Worm (Caenorhabditis elegans) whole organism, late embryonic: Measurements from ENCODE around the gene rab-6.1.

Experiments
- ama-1 ChIP-seq: fragments of 150-350 bp; optimal IDR thresholded peaks from 2 replicates; lab custom pipeline; 2014
- ceh-22 ChIP-seq: sonication (generic microtip); optimal IDR thresholded peaks from 2 replicates; lab custom pipeline; 2017; ENCODE audit warnings: missing biosample characterization, missing genetic modification characterization
- ceh-30 ChIP-seq: fragments of 150-350 bp; optimal IDR thresholded peaks from 2 replicates; lab custom pipeline; 2014; ENCODE audit warnings: missing biosample characterization, missing genetic modification characterization
- eyg-1 ChIP-seq: sonication (generic microtip); optimal IDR thresholded peaks from 2 replicates; lab custom pipeline; 2016; ENCODE audit warnings: missing genotype, missing genetic modification characterization, missing compliant biosample characterization
- fkh-10 ChIP-seq: fragments of 150-350 bp; optimal IDR thresholded peaks from 2 replicates; lab custom pipeline; 2014; ENCODE audit warnings: missing biosample characterization, missing genetic modification reagents, missing genetic modification characterization
- nfya-1 ChIP-seq: sonication (generic microtip); optimal IDR thresholded peaks from 2 replicates; lab custom pipeline; 2017; ENCODE audit warnings: missing genetic modification characterization, mild to moderate bottlenecking, missing compliant biosample characterization, antibody characterized with exemption, moderate library complexity
- npax-4 ChIP-seq: sonication (generic microtip); optimal IDR thresholded peaks from 2 replicates; lab custom pipeline; 2016; ENCODE audit warnings: missing genetic modification characterization, missing compliant biosample characterization
- odd-2 ChIP-seq: sonication (generic microtip); optimal IDR thresholded peaks from 2 replicates; lab custom pipeline; 2017; ENCODE audit warnings: antibody characterized with exemption, mild to moderate bottlenecking, missing genetic modification characterization, missing compliant biosample characterization
- pax-1 ChIP-seq: fragments of 150-350 bp; optimal IDR thresholded peaks from 2 replicates; lab custom pipeline; 2014; ENCODE audit warnings: missing biosample characterization, missing genetic modification characterization
- pha-4 ChIP-seq: fragments of 150-350 bp; optimal IDR thresholded peaks from 2 replicates; lab custom pipeline; 2018; ENCODE audit warnings: missing biosample characterization, missing genetic modification reagents, missing genetic modification characterization
- rnt-1 ChIP-seq: sonication (generic microtip); optimal IDR thresholded peaks from 2 replicates; lab custom pipeline; 2016; ENCODE audit warnings: missing genetic modification characterization, missing compliant biosample characterization
- sox-2 ChIP-seq: fragments of 200-800 bp; sonication (Bioruptor generic); IDR thresholded peaks from 2 replicates; pipeline ENCODE4 v1.3.6; 2022; ENCODE audit warnings: missing genetic modification reagents, missing genetic modification characterization, missing compliant biosample characterization
- unc-3 ChIP-seq, 2 experiments: fragments of 200-800 bp in 1 of 2; sonication (Bioruptor generic) in 1 of 2; sonication (generic microtip) in 1 of 2; conservative IDR thresholded peaks in 1 of 2; optimal IDR thresholded peaks in 1 of 2; 2 replicates each; pipeline versions ENCODE4 v1.3.6 to Lab custom; 2016 to 2022; ENCODE audit warnings: missing compliant biosample characterization in 2 of 2, missing genetic modification characterization in 2 of 2, missing genetic modification reagents in 1 of 2

DNA sequence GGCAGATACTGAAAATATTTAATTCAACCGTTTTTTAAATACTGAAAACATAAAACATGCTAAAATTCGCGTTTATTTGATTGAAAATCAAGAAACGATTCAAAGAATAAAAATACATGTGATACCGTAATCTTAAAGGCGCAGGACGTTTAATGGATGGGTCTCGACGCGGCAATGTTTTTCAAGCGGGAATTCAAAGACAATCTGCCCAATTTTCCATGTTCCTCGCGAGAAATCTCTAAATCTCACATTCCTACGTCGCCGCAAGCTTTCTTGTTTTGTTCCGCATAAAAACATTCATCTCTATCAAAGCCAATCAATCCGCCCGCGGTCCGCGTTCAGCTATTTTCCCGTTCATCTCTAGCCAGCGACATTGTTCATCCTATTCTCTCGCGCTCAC lies 4.3 kb downstream of the rab-6.1 start:
- TF ChIP-seq fkh-10 (GFP tag; lab: Kevin White, UChicago) (no peak), nfya-1 (no peak), npax-4 (tag; lab: Kevin White, UChicago) (no peak), eyg-1 (tag; lab: Kevin White, UChicago) (no peak), ceh-22 (tag; lab: Kevin White, UChicago) (no peak), sox-2 (GFP tag; lab: Robert Waterston, UW) (no peak), unc-3 (GFP tag; conservative IDR thresholded peaks at IDR 0.05; lab: Robert Waterston, UW) (no peak), unc-3 (tag; optimal IDR thresholded peaks at IDR 0.05; lab: Kevin White, UChicago) (no peak), ceh-30 (no peak), odd-2 (tag; lab: Kevin White, UChicago) (no peak), pha-4 (tag; lab: Kevin White, UChicago) (no peak), ama-1 (lab: Kevin White, UChicago) (no peak), rnt-1 (tag; lab: Kevin White, UChicago) (no peak), pax-1 (tag; lab: Kevin White, UChicago) (no peak)
